Worm (Caenorhabditis elegans) whole organism, early embryonic: ENCODE results near the gene ZK669.3.

ENCODE experiments used
- B0310.2 ChIP-seq: sonication (generic microtip); optimal IDR thresholded peaks from 2 replicates; lab custom pipeline; 2016; ENCODE audit warnings: mild to moderate bottlenecking, missing genetic modification characterization, missing compliant biosample characterization
- F13C5.2 ChIP-seq: sonication (generic microtip); optimal IDR thresholded peaks from 2 replicates; lab custom pipeline; 2017; ENCODE audit warnings: mild to moderate bottlenecking, missing genetic modification characterization, inconsistent platforms, missing compliant biosample characterization
- ama-1 ChIP-seq: fragments of 150-350 bp; optimal IDR thresholded peaks from 2 replicates; lab custom pipeline; 2014
- ceh-13 ChIP-seq: fragments of 200-800 bp; sonication (Bioruptor generic); optimal IDR thresholded peaks from 2 replicates; lab custom pipeline; 2018; ENCODE audit warnings: mild to moderate bottlenecking, missing genetic modification characterization, missing compliant biosample characterization
- ceh-36 ChIP-seq: sonication (generic microtip); optimal IDR thresholded peaks from 2 replicates; lab custom pipeline; 2016; ENCODE audit warnings: missing genetic modification characterization, inconsistent platforms, missing compliant biosample characterization
- flt-1 ChIP-seq: fragments of 200-800 bp; sonication (Bioruptor generic); IDR thresholded peaks from 2 replicates; pipeline ENCODE4 v1.3.6; 2022; ENCODE audit warnings: missing genetic modification characterization, missing compliant biosample characterization
- hmbx-1 ChIP-seq: sonication (generic microtip); optimal IDR thresholded peaks from 2 replicates; lab custom pipeline; 2016; ENCODE audit warnings: mild to moderate bottlenecking, missing genetic modification characterization, missing compliant biosample characterization
- hmg-4 ChIP-seq: fragments of 200-800 bp; sonication (Bioruptor generic); optimal IDR thresholded peaks from 2 replicates; lab custom pipeline; 2018; ENCODE audit warnings: mild to moderate bottlenecking, missing genetic modification characterization, missing compliant biosample characterization
- hnd-1 ChIP-seq: sonication (generic microtip); optimal IDR thresholded peaks from 2 replicates; lab custom pipeline; 2016; ENCODE audit warnings: missing genetic modification characterization, missing compliant biosample characterization
- scrt-1 ChIP-seq: fragments of 200-800 bp; sonication (Bioruptor generic); IDR thresholded peaks from 2 replicates; pipeline ENCODE4 v1.3.6; 2022; ENCODE audit warnings: missing genetic modification characterization, missing compliant biosample characterization
- tbx-11 ChIP-seq: fragments of 200-800 bp; sonication (Bioruptor generic); IDR thresholded peaks from 2 replicates; pipeline ENCODE4 v1.3.6; 2022; ENCODE audit warnings: missing genetic modification characterization, missing compliant biosample characterization
- tbx-37 ChIP-seq: fragments of 200-800 bp; sonication (Bioruptor generic); conservative IDR thresholded peaks from 2 replicates; pipeline ENCODE4 v1.3.6; 2022; ENCODE audit warnings: missing genetic modification reagents, missing genetic modification characterization, missing compliant biosample characterization
- tra-4 ChIP-seq: sonication (generic microtip); optimal IDR thresholded peaks from 2 replicates; lab custom pipeline; 2017; ENCODE audit warnings: missing genetic modification characterization, missing compliant biosample characterization

DNA sequence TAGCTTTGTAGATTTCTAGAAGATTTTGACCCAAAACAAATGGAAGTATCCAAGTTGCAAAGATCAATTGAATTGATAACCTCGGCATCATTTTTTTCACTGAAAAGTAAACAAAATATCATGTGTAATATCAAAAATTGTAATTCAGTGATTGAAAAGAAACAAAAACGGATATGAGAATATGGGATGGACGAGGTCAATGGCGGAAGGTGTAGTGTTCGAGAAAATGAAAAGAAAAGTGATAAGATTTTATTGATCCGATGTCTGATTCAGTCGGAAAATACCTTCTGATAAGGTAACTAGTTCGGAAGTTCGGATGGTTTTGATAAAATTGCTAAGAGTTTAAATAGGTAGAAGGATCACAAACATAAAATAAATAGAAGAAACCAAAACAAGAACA is 2.9 kb upstream of the ZK669.3 start, which contains the start of gene ZK669.2:
- no peak for TF ChIP-seq F13C5.2 (tag; lab: Kevin White, UChicago)
- TF ChIP-seq ama-1 (lab: Kevin White, UChicago), result no peak
- no peak for TF ChIP-seq tbx-37
- TF ChIP-seq scrt-1 (GFP tag; lab: Robert Waterston, UW), result no peak
- no peak for TF ChIP-seq flt-1 (GFP tag; lab: Robert Waterston, UW)
- TF ChIP-seq ceh-13 (GFP tag; lab: Kevin White, UChicago), result no peak
- no peak for TF ChIP-seq hmbx-1 (tag; lab: Kevin White, UChicago)
- TF ChIP-seq hnd-1 (tag; lab: Kevin White, UChicago), result no peak
- no peak for TF ChIP-seq hmg-4 (GFP tag; lab: Kevin White, UChicago)
- TF ChIP-seq tbx-11 (GFP tag; lab: Robert Waterston, UW), result no peak
- no peak for TF ChIP-seq ceh-36 (tag; lab: Kevin White, UChicago)
- no peak for TF ChIP-seq tra-4 (tag; lab: Kevin White, UChicago)
- TF ChIP-seq B0310.2 (tag; lab: Kevin White, UChicago), result no peak
